Worm (Caenorhabditis elegans): ENCODE data around the gene F20A1.4.

DNA sequence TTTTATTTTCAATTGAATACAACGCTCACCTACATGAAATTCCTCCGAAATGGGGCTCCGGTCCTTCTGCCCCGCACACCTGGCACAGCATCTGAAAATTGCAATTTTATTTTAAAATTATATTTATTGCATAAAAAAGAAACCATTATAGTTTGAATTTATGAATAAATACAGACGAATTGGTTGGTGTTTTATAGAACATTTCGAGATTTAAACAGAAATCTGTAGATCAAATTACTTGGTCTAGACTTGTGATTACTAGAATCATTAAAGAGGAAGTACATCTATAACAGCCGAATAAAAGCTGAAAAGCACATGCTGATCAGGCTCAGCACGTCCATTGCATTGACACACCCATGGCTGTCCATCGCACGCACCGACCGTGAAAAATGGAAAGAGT lies 29.9 kb downstream of the F20A1.4 start, which contains the start of gene nhr-162:
- TF ChIP-seq W03F9.2 (tag; optimal IDR thresholded peaks at IDR 0.05), result no peak
- no peak for TF ChIP-seq him-1 (tag; optimal IDR thresholded peaks at IDR 0.05)
